Fruit fly (Drosophila melanogaster) whole organism, embryonic: Measurements from ENCODE around the gene CG10841.
A peak's percentile ranks its signal among the peaks of the same experiment; 100 is the strongest.

Experiments
- Awh ChIP-seq: fragments of 200-800 bp; sonication (Bioruptor generic); IDR thresholded peaks from 2 replicates; pipeline ENCODE4, ENCODE4 v1.3.6; 2022; ENCODE audit warnings: missing biosample characterization, missing genetic modification characterization
- Bdp1 ChIP-seq: fragments of 200-800 bp; sonication (Bioruptor generic); optimal IDR thresholded peaks from 3 replicates; lab custom pipeline; 2016; ENCODE audit warnings: missing biosample characterization, missing genetic modification characterization
- CG10209 ChIP-seq: fragments of 200-800 bp; sonication (Bioruptor generic); optimal IDR thresholded peaks from 3 replicates; lab custom pipeline; 2017; ENCODE audit warnings: missing biosample characterization, mild to moderate bottlenecking, missing genetic modification characterization, missing genetic modification reagents
- CG11696 ChIP-seq: fragments of 200-800 bp; sonication (Bioruptor generic); IDR thresholded peaks from 2 replicates; pipeline ENCODE4 v1.3.6; 2022; ENCODE audit warnings: missing biosample characterization, missing genetic modification characterization
- CG12219 ChIP-seq: fragments of 200-800 bp; sonication (Bioruptor generic); optimal IDR thresholded peaks from 3 replicates; lab custom pipeline; 2018; ENCODE audit warnings: missing biosample characterization, mild to moderate bottlenecking, missing genetic modification characterization
- CG13894 ChIP-seq: fragments of 200-800 bp; sonication (Bioruptor generic); optimal IDR thresholded peaks from 3 replicates; lab custom pipeline; 2018; ENCODE audit warnings: missing biosample characterization, mild to moderate bottlenecking, missing genetic modification characterization, moderate library complexity
- CG17385 ChIP-seq: fragments of 200-800 bp; sonication (Bioruptor generic); optimal IDR thresholded peaks from 3 replicates; lab custom pipeline; 2018; ENCODE audit warnings: missing biosample characterization, mild to moderate bottlenecking, missing genetic modification characterization
- CG17912 ChIP-seq: fragments of 200-800 bp; sonication (Bioruptor generic); optimal IDR thresholded peaks from 2 replicates; lab custom pipeline; 2018; ENCODE audit warnings: missing biosample characterization, mild to moderate bottlenecking, missing genetic modification characterization
- CG18262 ChIP-seq: fragments of 200-800 bp; optimal IDR thresholded peaks from 3 replicates; lab custom pipeline; 2019; ENCODE audit warnings: missing biosample characterization, mild to moderate bottlenecking, missing genetic modification characterization, moderate library complexity
- CG2116 ChIP-seq: fragments of 200-800 bp; sonication (Bioruptor generic); optimal IDR thresholded peaks from 3 replicates; lab custom pipeline; 2018; ENCODE audit warnings: missing biosample characterization, mild to moderate bottlenecking, missing genetic modification characterization
- CG30020 ChIP-seq: fragments of 200-800 bp; optimal IDR thresholded peaks from 2 replicates; lab custom pipeline; 2019; ENCODE audit warnings: missing biosample characterization, mild to moderate bottlenecking, missing genetic modification characterization, moderate library complexity
- CG31388 ChIP-seq: fragments of 200-800 bp; sonication (Bioruptor generic); optimal IDR thresholded peaks from 2 replicates; lab custom pipeline; 2016; ENCODE audit warnings: missing biosample characterization, missing genetic modification characterization
- CG3407 ChIP-seq: fragments of 200-800 bp; sonication (Bioruptor generic); optimal IDR thresholded peaks from 2 replicates; lab custom pipeline; 2018; ENCODE audit warnings: missing biosample characterization, mild to moderate bottlenecking, missing genetic modification characterization
- CG3995 ChIP-seq: fragments of 200-800 bp; sonication (Bioruptor generic); optimal IDR thresholded peaks from 3 replicates; lab custom pipeline; 2016; ENCODE audit warnings: missing biosample characterization, missing genetic modification characterization
- CG4820 ChIP-seq: fragments of 200-800 bp; sonication (Bioruptor generic); optimal IDR thresholded peaks from 3 replicates; lab custom pipeline; 2016; ENCODE audit warnings: missing biosample characterization, missing genetic modification characterization
- CG6689 ChIP-seq: fragments of 200-800 bp; sonication (Bioruptor generic); IDR thresholded peaks from 2 replicates; pipeline ENCODE4 v1.3.6; 2022; ENCODE audit warnings: missing biosample characterization, missing genetic modification characterization
- CG6854 ChIP-seq: fragments of 200-800 bp; sonication (Bioruptor generic); optimal IDR thresholded peaks from 3 replicates; lab custom pipeline; 2017; ENCODE audit warnings: missing biosample characterization, mild to moderate bottlenecking, missing genetic modification characterization
- CG7556 ChIP-seq: fragments of 200-800 bp; sonication (Bioruptor generic); optimal IDR thresholded peaks from 2 replicates; lab custom pipeline; 2017; ENCODE audit warnings: missing biosample characterization, mild to moderate bottlenecking, missing genetic modification characterization
- CG8089 ChIP-seq: fragments of 200-800 bp; sonication (Bioruptor generic); optimal IDR thresholded peaks from 3 replicates; lab custom pipeline; 2016; ENCODE audit warnings: missing biosample characterization, missing genetic modification characterization
- CG9609 ChIP-seq: fragments of 200-800 bp; sonication (Bioruptor generic); optimal IDR thresholded peaks from 3 replicates; lab custom pipeline; 2016; ENCODE audit warnings: missing biosample characterization, missing genetic modification characterization
- Ets65A ChIP-seq: fragments of 200-800 bp; sonication (Bioruptor generic); peaks from one replicate; lab custom pipeline; 2016; ENCODE audit warnings: missing biosample characterization, missing genetic modification characterization
- Ets97D ChIP-seq: fragments of 200-800 bp; sonication (Bioruptor generic); optimal IDR thresholded peaks from 3 replicates; lab custom pipeline; 2016; ENCODE audit warnings: missing biosample characterization, missing genetic modification characterization
- GATAe ChIP-seq: fragments of 200-800 bp; sonication (Bioruptor generic); conservative IDR thresholded peaks from 2 replicates; pipeline ENCODE4 v1.3.6; 2022; ENCODE audit warnings: missing biosample characterization, missing genetic modification characterization
- HLH3B ChIP-seq: fragments of 200-800 bp; sonication (Bioruptor generic); IDR thresholded peaks from 2 replicates; pipeline ENCODE4 v1.3.6; 2022; ENCODE audit warnings: missing biosample characterization, missing genetic modification characterization
- HLH54F ChIP-seq: fragments of 200-800 bp; sonication (Bioruptor generic); optimal IDR thresholded peaks from 3 replicates; lab custom pipeline; 2016; ENCODE audit warnings: missing biosample characterization, missing genetic modification characterization
- Hey ChIP-seq: fragments of 200-800 bp; sonication (Bioruptor generic); optimal IDR thresholded peaks from 3 replicates; lab custom pipeline; 2018; ENCODE audit warnings: missing biosample characterization, mild to moderate bottlenecking, missing genetic modification characterization
- Hr78 ChIP-seq, 2 experiments: fragments of 200-800 bp in 1 of 2; fragments of >200 bp in 1 of 2; sonication (Bioruptor generic) in 1 of 2; optimal IDR thresholded peaks; 2 replicates each; lab custom pipeline; 2017 to 2019; ENCODE audit warnings: missing biosample characterization in 2 of 2, missing genetic modification characterization in 2 of 2, mild to moderate bottlenecking in 1 of 2, moderate library complexity in 1 of 2
- MBD-R2 ChIP-seq: fragments of 200-800 bp; sonication (Bioruptor generic); IDR thresholded peaks from 2 replicates; pipeline ENCODE4 v1.3.6; 2022; ENCODE audit warnings: missing biosample characterization, missing genetic modification characterization
- Mes4 ChIP-seq: fragments of 200-800 bp; sonication (Bioruptor generic); optimal IDR thresholded peaks from 2 replicates; lab custom pipeline; 2016; ENCODE audit warnings: missing biosample characterization, missing genetic modification characterization
- Pdp1 ChIP-seq, 2 experiments: fragments of 200-800 bp; sonication (Bioruptor generic); optimal IDR thresholded peaks; 3 replicates each; lab custom pipeline; 2016; ENCODE audit warnings: missing biosample characterization in 2 of 2, missing genetic modification characterization in 2 of 2, mild to moderate bottlenecking in 1 of 2, moderate library complexity in 1 of 2
- Sin3A ChIP-seq: fragments of >200 bp; optimal IDR thresholded peaks from 2 replicates; lab custom pipeline; 2018
- Xrp1 ChIP-seq: fragments of 200-800 bp; sonication (Bioruptor generic); IDR thresholded peaks from 2 replicates; pipeline ENCODE4 v1.3.6; 2022; ENCODE audit warnings: missing biosample characterization, missing genetic modification characterization
- abd-A ChIP-seq: fragments of 200-800 bp; sonication (Bioruptor generic); optimal IDR thresholded peaks from 3 replicates; lab custom pipeline; 2019; ENCODE audit warnings: missing biosample characterization, mild to moderate bottlenecking, missing genetic modification characterization, moderate library complexity
- ara ChIP-seq: fragments of 200-800 bp; sonication (Bioruptor generic); IDR thresholded peaks from 2 replicates; pipeline ENCODE4 v1.3.6; 2022; ENCODE audit warnings: missing biosample characterization, missing genetic modification characterization
- cwo ChIP-seq: fragments of 200-800 bp; sonication (Bioruptor generic); optimal IDR thresholded peaks from 3 replicates; lab custom pipeline; 2017; ENCODE audit warnings: missing biosample characterization, missing genetic modification characterization, mild to moderate bottlenecking, moderate library complexity, missing genetic modification reagents
- danr ChIP-seq: fragments of 200-800 bp; sonication (Bioruptor generic); IDR thresholded peaks from 2 replicates; pipeline ENCODE4 v1.3.6; 2022; ENCODE audit warnings: missing biosample characterization, missing genetic modification characterization
- dati ChIP-seq: fragments of 200-800 bp; sonication (Bioruptor generic); IDR thresholded peaks from 2 replicates; pipeline ENCODE4 v1.3.6; 2022; ENCODE audit warnings: missing biosample characterization, missing genetic modification characterization
- gcm2 ChIP-seq: fragments of 200-800 bp; sonication (Bioruptor generic); optimal IDR thresholded peaks from 2 replicates; lab custom pipeline; 2016; ENCODE audit warnings: missing biosample characterization, missing genetic modification characterization
- gsb ChIP-seq: fragments of 200-800 bp; sonication (Bioruptor generic); IDR thresholded peaks from 2 replicates; pipeline ENCODE4 v1.3.6; 2022; ENCODE audit warnings: missing biosample characterization, missing genetic modification characterization
- insv ChIP-seq, 2 experiments: fragments of 200-800 bp; sonication (Bioruptor generic); optimal IDR thresholded peaks; 3 replicates each; lab custom pipeline; 2016 to 2018; ENCODE audit warnings: missing biosample characterization in 2 of 2, missing genetic modification characterization in 2 of 2
- jumu ChIP-seq: fragments of 200-800 bp; sonication (Bioruptor generic); optimal IDR thresholded peaks from 3 replicates; lab custom pipeline; 2016; ENCODE audit warnings: missing biosample characterization, missing genetic modification characterization
- ranshi ChIP-seq: fragments of 200-800 bp; sonication (Bioruptor generic); IDR thresholded peaks from 2 replicates; pipeline ENCODE4 v1.3.6; 2022; ENCODE audit warnings: missing biosample characterization, missing genetic modification characterization
- sd ChIP-seq: fragments of 200-800 bp; sonication (Bioruptor generic); optimal IDR thresholded peaks from 3 replicates; lab custom pipeline; 2018; ENCODE audit warnings: missing biosample characterization, mild to moderate bottlenecking, missing genetic modification characterization, moderate library complexity
- sens ChIP-seq: fragments of 200-800 bp; sonication (Bioruptor generic); peaks from one replicate; lab custom pipeline; 2016; ENCODE audit warnings: missing biosample characterization, missing genetic modification characterization
- sim ChIP-seq: fragments of 200-800 bp; sonication (Bioruptor generic); IDR thresholded peaks from 2 replicates; pipeline ENCODE4 v1.3.6; 2022; ENCODE audit warnings: missing biosample characterization, missing genetic modification characterization
- sna ChIP-seq: fragments of 200-800 bp; sonication (Bioruptor generic); IDR thresholded peaks from 2 replicates; pipeline ENCODE4 v1.3.6; 2022; ENCODE audit warnings: missing biosample characterization, missing genetic modification characterization; ENCODE audit not compliant: partially characterized antibody
- trh ChIP-seq: fragments of 200-800 bp; sonication (Bioruptor generic); optimal IDR thresholded peaks from 2 replicates; lab custom pipeline; 2016; ENCODE audit warnings: missing biosample characterization, missing genetic modification characterization
- tup ChIP-seq: fragments of 200-800 bp; sonication (Bioruptor generic); optimal IDR thresholded peaks from 2 replicates; lab custom pipeline; 2016; ENCODE audit warnings: missing biosample characterization, mild to moderate bottlenecking, missing genetic modification characterization, moderate library complexity
- unc-4 ChIP-seq: fragments of 200-800 bp; sonication (Bioruptor generic); IDR thresholded peaks from 2 replicates; pipeline ENCODE4 v1.3.6; 2022; ENCODE audit warnings: missing biosample characterization, missing genetic modification characterization; ENCODE audit not compliant: partially characterized antibody
- yki ChIP-seq: fragments of >200 bp; optimal IDR thresholded peaks from 3 replicates; lab custom pipeline; 2018

The CG10841 gene

dm6 chr3R:13660924-13661659 lies 29.4 kb downstream of the CG10841 start, which contains the start of gene B52 (continued):
- TF ChIP-seq danr = no peak
- TF ChIP-seq CG31388 (GFP tag; lab: Kevin White, UChicago) = no peak
- TF ChIP-seq ranshi = peak; percentile 49; the same call in 1 of the 2 replicates
- peak; percentile 79 for TF ChIP-seq CG17385 (GFP tag; lab: Kevin White, UChicago)
- no peak for TF ChIP-seq CG11696 (GFP tag; lab: Robert Waterston, UW)
- TF ChIP-seq ara (GFP tag; lab: Robert Waterston, UW) = peak; percentile 46; the same call in 1 of the 2 replicates
- TF ChIP-seq sna (GFP tag; lab: Robert Waterston, UW) = no peak
- TF ChIP-seq tup (GFP tag; lab: Kevin White, UChicago) = no peak
- peak; percentile 29 for TF ChIP-seq jumu (GFP tag; lab: Kevin White, UChicago)
- peak; percentile 43 for TF ChIP-seq CG6689
- TF ChIP-seq Xrp1 (GFP tag; lab: Robert Waterston, UW) = no peak; the same call in 1 of the 2 replicates
- TF ChIP-seq Pdp1 (GFP tag; optimal IDR thresholded peaks at IDR 0.05; lab: Kevin White, UChicago) = peak in 1 of 2 experiments; percentile 35
- peak; percentile 62 for TF ChIP-seq CG12219 (GFP tag; lab: Kevin White, UChicago)
- TF ChIP-seq sim = no peak
- no peak for TF ChIP-seq CG7556
- peak; percentile 70 for TF ChIP-seq Hey (tag; lab: Kevin White, UChicago)
- TF ChIP-seq CG3407 = peak; percentile 50
- peak; percentile 70 for TF ChIP-seq CG6854 (GFP tag; lab: Kevin White, UChicago)
- peak; percentile 44 for TF ChIP-seq HLH54F (GFP tag; lab: Kevin White, UChicago)
- peak; percentile 48 for TF ChIP-seq CG9609 (GFP tag; lab: Kevin White, UChicago)
- peak; percentile 45 for TF ChIP-seq Bdp1
- no peak for TF ChIP-seq yki
- no peak for TF ChIP-seq GATAe (GFP tag; lab: Robert Waterston, UW)
- TF ChIP-seq MBD-R2 (GFP tag; lab: Robert Waterston, UW) = peak; percentile 49
- TF ChIP-seq unc-4 = peak; percentile 45; the same call in 1 of the 2 replicates
- peak; percentile 39 for TF ChIP-seq HLH3B (GFP tag; lab: Robert Waterston, UW)
- TF ChIP-seq CG17912 (GFP tag; lab: Kevin White, UChicago) = peak; percentile 71
- TF ChIP-seq CG13894 (tag; lab: Kevin White, UChicago) = no peak
- no peak for TF ChIP-seq cwo (GFP tag; lab: Kevin White, UChicago)
- peak; percentile 70 for TF ChIP-seq gsb (GFP tag; lab: Robert Waterston, UW)
- peak; percentile 52 for TF ChIP-seq CG2116 (GFP tag; lab: Kevin White, UChicago)
- peak; percentile 64 for TF ChIP-seq Awh (GFP tag; lab: Robert Waterston, UW)
- TF ChIP-seq abd-A (tag; lab: Kevin White, UChicago) = no peak
- no peak for TF ChIP-seq sd (tag; lab: Kevin White, UChicago)
- TF ChIP-seq CG8089 (GFP tag; lab: Kevin White, UChicago) = peak; percentile 27
- peak; percentile 31 for TF ChIP-seq gcm2 (GFP tag; lab: Kevin White, UChicago)
- TF ChIP-seq CG18262 (tag; lab: Kevin White, UChicago) = peak; percentile 32
- no peak for TF ChIP-seq CG4820 (GFP tag; lab: Kevin White, UChicago)
- peak; percentile 47 for TF ChIP-seq Sin3A (lab: Kevin White, UChicago)
- TF ChIP-seq sens (GFP tag; lab: Kevin White, UChicago) = peak; percentile 87
- TF ChIP-seq Ets97D (GFP tag; lab: Kevin White, UChicago) = peak; percentile 99
- no peak for TF ChIP-seq Hr78 (GFP tag; optimal IDR thresholded peaks at IDR 0.05; lab: Kevin White, UChicago)
- TF ChIP-seq Ets65A (GFP tag; lab: Kevin White, UChicago) = peak; percentile 92
- 0 out of 2 replicates have a peak, but pooled peaks have one; percentile 40 for TF ChIP-seq dati (GFP tag; lab: Robert Waterston, UW)
- TF ChIP-seq CG10209 = peak; percentile 65
- peak; percentile 89 for TF ChIP-seq CG30020 (tag; lab: Kevin White, UChicago)
- peak in 1 of 2 experiments; percentile 38 for TF ChIP-seq insv (GFP tag; optimal IDR thresholded peaks at IDR 0.05; lab: Kevin White, UChicago)
- peak; percentile 51 for TF ChIP-seq CG3995 (GFP tag; lab: Kevin White, UChicago)
- TF ChIP-seq trh = no peak
- peak; percentile 86 for TF ChIP-seq Mes4 (GFP tag; lab: Kevin White, UChicago)
